Fruit fly (Drosophila melanogaster): Measurements from ENCODE around the gene spz3.

dm6 chr2L:7901833-7902232 lies 22.5 kb upstream of the spz3 start:
- no peak for TF ChIP-seq D1 (tag; optimal IDR thresholded peaks at IDR 0.05)
- no peak for TF ChIP-seq CG15710 (tag; optimal IDR thresholded peaks at IDR 0.05)
- TF ChIP-seq fd96Ca (GFP tag; IDR thresholded peaks at IDR 0.05), result no peak
- TF ChIP-seq CG8159 (tag; optimal IDR thresholded peaks at IDR 0.05), result no peak
- TF ChIP-seq CG17806 (tag; optimal IDR thresholded peaks at IDR 0.05), result no peak

Measured in whole organism, pupa.